Fruit fly (Drosophila melanogaster) whole organism, embryonic: ENCODE measurements around the gene CG5157.
A peak's percentile ranks its signal among the peaks of the same experiment; 100 is the strongest.

Experiments used
- ATbp ChIP-seq: fragments of 200-800 bp; sonication (Bioruptor generic); optimal IDR thresholded peaks from 2 replicates; lab custom pipeline; 2017; ENCODE audit warnings: missing biosample characterization, mild to moderate bottlenecking, missing genetic modification characterization, missing genetic modification reagents
- B-H1 ChIP-seq: fragments of 200-800 bp; sonication (Bioruptor generic); IDR thresholded peaks from 3 replicates; pipeline ENCODE4 v1.3.6; 2022; ENCODE audit warnings: missing biosample characterization, missing genetic modification characterization
- CG10267 ChIP-seq: fragments of 200-800 bp; sonication (Bioruptor generic); optimal IDR thresholded peaks from 2 replicates; lab custom pipeline; 2018; ENCODE audit warnings: missing biosample characterization, mild to moderate bottlenecking, missing genetic modification characterization, moderate library complexity
- CG10979 ChIP-seq: fragments of 200-800 bp; sonication (Bioruptor generic); optimal IDR thresholded peaks from 2 replicates; lab custom pipeline; 2018; ENCODE audit warnings: missing biosample characterization, mild to moderate bottlenecking, missing genetic modification characterization, moderate library complexity
- CG11695 ChIP-seq: fragments of 200-800 bp; sonication (Bioruptor generic); IDR thresholded peaks from 3 replicates; pipeline ENCODE4 v1.3.6; 2022; ENCODE audit warnings: missing biosample characterization, missing genetic modification characterization
- CG11696 ChIP-seq: fragments of 200-800 bp; sonication (Bioruptor generic); IDR thresholded peaks from 2 replicates; pipeline ENCODE4 v1.3.6; 2022; ENCODE audit warnings: missing biosample characterization, missing genetic modification characterization
- CG11723 ChIP-seq: fragments of 200-800 bp; sonication (Bioruptor generic); optimal IDR thresholded peaks from 2 replicates; lab custom pipeline; 2017; ENCODE audit warnings: missing biosample characterization, mild to moderate bottlenecking, missing genetic modification characterization
- CG12071 ChIP-seq: fragments of 200-800 bp; sonication (Bioruptor generic); optimal IDR thresholded peaks from 3 replicates; lab custom pipeline; 2018; ENCODE audit warnings: missing biosample characterization, mild to moderate bottlenecking, missing genetic modification characterization
- CG12155 ChIP-seq: fragments of 200-800 bp; sonication (Bioruptor generic); optimal IDR thresholded peaks from 3 replicates; lab custom pipeline; 2016; ENCODE audit warnings: missing biosample characterization, missing genetic modification characterization
- CG12659 ChIP-seq: fragments of 200-800 bp; sonication (Bioruptor generic); optimal IDR thresholded peaks from 3 replicates; lab custom pipeline; 2017; ENCODE audit warnings: mild to moderate bottlenecking, missing biosample characterization, missing genetic modification reagents, missing genetic modification characterization
- CG13424 ChIP-seq: fragments of 200-800 bp; sonication (Bioruptor generic); optimal IDR thresholded peaks from 2 replicates; lab custom pipeline; 2019; ENCODE audit warnings: missing biosample characterization, mild to moderate bottlenecking, missing genetic modification characterization, moderate library complexity
- CG14710 ChIP-seq: fragments of 200-800 bp; sonication (Bioruptor generic); optimal IDR thresholded peaks from 3 replicates; lab custom pipeline; 2019; ENCODE audit warnings: missing biosample characterization, mild to moderate bottlenecking, missing genetic modification characterization, moderate library complexity
- CG15269 ChIP-seq: fragments of 200-800 bp; sonication (Bioruptor generic); optimal IDR thresholded peaks from 2 replicates; lab custom pipeline; 2018; ENCODE audit warnings: missing biosample characterization, mild to moderate bottlenecking, missing genetic modification characterization, moderate library complexity
- CG17359 ChIP-seq: fragments of 200-800 bp; sonication (Bioruptor generic); optimal IDR thresholded peaks from 3 replicates; lab custom pipeline; 2018; ENCODE audit warnings: missing biosample characterization, mild to moderate bottlenecking, missing genetic modification characterization, moderate library complexity
- CG1792 ChIP-seq: fragments of 200-800 bp; sonication (Bioruptor generic); optimal IDR thresholded peaks from 2 replicates; lab custom pipeline; 2016; ENCODE audit warnings: missing biosample characterization, missing genetic modification characterization
- CG18619 ChIP-seq: fragments of 200-800 bp; sonication (Bioruptor generic); optimal IDR thresholded peaks from 3 replicates; lab custom pipeline; 2017; ENCODE audit warnings: missing biosample characterization, mild to moderate bottlenecking, missing genetic modification characterization
- CG33213 ChIP-seq: fragments of 200-800 bp; sonication (Bioruptor generic); optimal IDR thresholded peaks from 3 replicates; lab custom pipeline; 2016; ENCODE audit warnings: missing biosample characterization, missing genetic modification characterization
- CG33557 ChIP-seq: fragments of 200-800 bp; sonication (Bioruptor generic); optimal IDR thresholded peaks from 2 replicates; lab custom pipeline; 2019; ENCODE audit warnings: missing biosample characterization, mild to moderate bottlenecking, missing genetic modification characterization, moderate library complexity
- CG4707 ChIP-seq: fragments of 200-800 bp; sonication (Bioruptor generic); optimal IDR thresholded peaks from 2 replicates; lab custom pipeline; 2018; ENCODE audit warnings: missing biosample characterization, mild to moderate bottlenecking, missing genetic modification characterization, moderate library complexity
- CG4730 ChIP-seq: fragments of 200-800 bp; sonication (Bioruptor generic); IDR thresholded peaks from 2 replicates; pipeline ENCODE4 v1.3.6; 2022; ENCODE audit warnings: missing biosample characterization, missing genetic modification characterization
- CG4854 ChIP-seq: fragments of 200-800 bp; sonication (Bioruptor generic); optimal IDR thresholded peaks from 2 replicates; lab custom pipeline; 2016; ENCODE audit warnings: missing biosample characterization, missing genetic modification characterization, inconsistent platforms
- CG7372 ChIP-seq: fragments of 200-800 bp; sonication (Bioruptor generic); IDR thresholded peaks from 2 replicates; pipeline ENCODE4 v1.3.6; 2022; ENCODE audit warnings: missing biosample characterization, missing genetic modification characterization
- CG8765 ChIP-seq: fragments of 200-800 bp; sonication (Bioruptor generic); IDR thresholded peaks from 2 replicates; pipeline ENCODE4 v1.3.6; 2022; ENCODE audit warnings: missing biosample characterization, missing genetic modification characterization
- CG8924 ChIP-seq: fragments of 200-800 bp; optimal IDR thresholded peaks from 3 replicates; lab custom pipeline; 2019; ENCODE audit warnings: missing biosample characterization, mild to moderate bottlenecking, missing genetic modification characterization, moderate library complexity
- CG9609 ChIP-seq: fragments of 200-800 bp; sonication (Bioruptor generic); optimal IDR thresholded peaks from 3 replicates; lab custom pipeline; 2016; ENCODE audit warnings: missing biosample characterization, missing genetic modification characterization
- CG9727 ChIP-seq: fragments of 200-800 bp; sonication (Bioruptor generic); optimal IDR thresholded peaks from 3 replicates; lab custom pipeline; 2017; ENCODE audit warnings: missing biosample characterization, mild to moderate bottlenecking, missing genetic modification characterization
- Dad ChIP-seq: fragments of 200-800 bp; sonication (Bioruptor generic); optimal IDR thresholded peaks from 3 replicates; lab custom pipeline; 2016; ENCODE audit warnings: missing biosample characterization, missing genetic modification characterization
- Drgx ChIP-seq: fragments of 200-800 bp; sonication (Bioruptor generic); IDR thresholded peaks from 2 replicates; pipeline ENCODE4 v1.3.6; 2022; ENCODE audit warnings: missing biosample characterization, missing genetic modification characterization
- Hr78 ChIP-seq, 2 experiments: fragments of 200-800 bp in 1 of 2; fragments of >200 bp in 1 of 2; sonication (Bioruptor generic) in 1 of 2; optimal IDR thresholded peaks; 2 replicates each; lab custom pipeline; 2017 to 2019; ENCODE audit warnings: missing biosample characterization in 2 of 2, missing genetic modification characterization in 2 of 2, mild to moderate bottlenecking in 1 of 2, moderate library complexity in 1 of 2
- Mes4 ChIP-seq: fragments of 200-800 bp; sonication (Bioruptor generic); optimal IDR thresholded peaks from 2 replicates; lab custom pipeline; 2016; ENCODE audit warnings: missing biosample characterization, missing genetic modification characterization
- Nf-YA ChIP-seq: fragments of 200-800 bp; sonication (Bioruptor generic); IDR thresholded peaks from 2 replicates; pipeline ENCODE4 v1.3.6; 2022; ENCODE audit warnings: missing biosample characterization, missing genetic modification characterization
- NfI ChIP-seq: fragments of 200-800 bp; sonication (Bioruptor generic); optimal IDR thresholded peaks from 3 replicates; lab custom pipeline; 2018; ENCODE audit warnings: missing biosample characterization, mild to moderate bottlenecking, missing genetic modification characterization, moderate library complexity
- Taf1 ChIP-seq: fragments of 200-800 bp; sonication (Bioruptor generic); IDR thresholded peaks from 2 replicates; pipeline ENCODE4 v1.3.6; 2022; ENCODE audit warnings: missing biosample characterization, missing genetic modification characterization
- Usf ChIP-seq: fragments of 200-800 bp; sonication (Bioruptor generic); optimal IDR thresholded peaks from 2 replicates; lab custom pipeline; 2017; ENCODE audit warnings: missing genotype, missing biosample characterization, missing genetic modification characterization
- ab ChIP-seq: fragments of 200-800 bp; sonication (Bioruptor generic); optimal IDR thresholded peaks from 2 replicates; lab custom pipeline; 2016; ENCODE audit warnings: missing biosample characterization, missing genetic modification characterization
- bowl ChIP-seq: fragments of 200-800 bp; sonication (Bioruptor generic); IDR thresholded peaks from 2 replicates; pipeline ENCODE4 v1.3.6; 2022; ENCODE audit warnings: missing biosample characterization, missing genetic modification characterization
- chm ChIP-seq: fragments of 200-800 bp; sonication (Bioruptor generic); IDR thresholded peaks from 2 replicates; pipeline ENCODE4 v1.3.6; 2022; ENCODE audit warnings: missing biosample characterization, missing genetic modification characterization
- grn ChIP-seq: fragments of 200-800 bp; sonication (Bioruptor generic); optimal IDR thresholded peaks from 3 replicates; lab custom pipeline; 2017; ENCODE audit warnings: missing biosample characterization, missing genetic modification characterization
- gt ChIP-seq: fragments of 200-800 bp; sonication (Bioruptor generic); IDR thresholded peaks from 2 replicates; pipeline ENCODE4 v1.3.6; 2022; ENCODE audit warnings: missing biosample characterization, missing genetic modification characterization
- kah ChIP-seq: fragments of 200-800 bp; sonication (Bioruptor generic); optimal IDR thresholded peaks from 2 replicates; lab custom pipeline; 2018; ENCODE audit warnings: missing biosample characterization, mild to moderate bottlenecking, missing genetic modification characterization
- lab ChIP-seq: fragments of 200-800 bp; sonication (Bioruptor generic); optimal IDR thresholded peaks from 3 replicates; lab custom pipeline; 2017; ENCODE audit warnings: missing biosample characterization, missing genetic modification characterization, mild to moderate bottlenecking, moderate library complexity, missing genetic modification reagents
- lov ChIP-seq, 2 experiments: fragments of 200-800 bp in 1 of 2; fragments of >200 bp in 1 of 2; sonication (Bioruptor generic) in 1 of 2; IDR thresholded peaks in 1 of 2; optimal IDR thresholded peaks in 1 of 2; 2 replicates in 1 of 2; 3 replicates in 1 of 2; pipeline versions ENCODE4 v1.3.6 to Lab custom; 2017 to 2022; ENCODE audit warnings: missing biosample characterization in 1 of 2, missing genetic modification characterization in 1 of 2
- mld ChIP-seq: fragments of 200-800 bp; sonication (Bioruptor generic); IDR thresholded peaks from 3 replicates; pipeline ENCODE4 v1.3.6; 2022; ENCODE audit warnings: missing biosample characterization, missing genetic modification characterization; ENCODE audit not compliant: partially characterized antibody
- nau ChIP-seq: fragments of 200-800 bp; sonication (Bioruptor generic); optimal IDR thresholded peaks from 3 replicates; lab custom pipeline; 2017; ENCODE audit warnings: missing biosample characterization, mild to moderate bottlenecking, missing genetic modification characterization, missing genetic modification reagents
- nerfin-2 ChIP-seq: fragments of 200-800 bp; sonication (Bioruptor generic); IDR thresholded peaks from 2 replicates; pipeline ENCODE4 v1.3.6; 2022; ENCODE audit warnings: missing biosample characterization, missing genetic modification characterization; ENCODE audit not compliant: partially characterized antibody
- sug ChIP-seq: fragments of 200-800 bp; optimal IDR thresholded peaks from 2 replicates; lab custom pipeline; 2019; ENCODE audit warnings: missing biosample characterization, mild to moderate bottlenecking, missing genetic modification characterization, moderate library complexity
- tap ChIP-seq: fragments of 200-800 bp; optimal IDR thresholded peaks from 3 replicates; lab custom pipeline; 2019; ENCODE audit warnings: missing biosample characterization, mild to moderate bottlenecking, missing genetic modification characterization, moderate library complexity
- tin ChIP-seq: fragments of 200-800 bp; sonication (Bioruptor generic); optimal IDR thresholded peaks from 3 replicates; lab custom pipeline; 2016; ENCODE audit warnings: missing biosample characterization, missing genetic modification characterization

The CG5157 gene

DNA sequence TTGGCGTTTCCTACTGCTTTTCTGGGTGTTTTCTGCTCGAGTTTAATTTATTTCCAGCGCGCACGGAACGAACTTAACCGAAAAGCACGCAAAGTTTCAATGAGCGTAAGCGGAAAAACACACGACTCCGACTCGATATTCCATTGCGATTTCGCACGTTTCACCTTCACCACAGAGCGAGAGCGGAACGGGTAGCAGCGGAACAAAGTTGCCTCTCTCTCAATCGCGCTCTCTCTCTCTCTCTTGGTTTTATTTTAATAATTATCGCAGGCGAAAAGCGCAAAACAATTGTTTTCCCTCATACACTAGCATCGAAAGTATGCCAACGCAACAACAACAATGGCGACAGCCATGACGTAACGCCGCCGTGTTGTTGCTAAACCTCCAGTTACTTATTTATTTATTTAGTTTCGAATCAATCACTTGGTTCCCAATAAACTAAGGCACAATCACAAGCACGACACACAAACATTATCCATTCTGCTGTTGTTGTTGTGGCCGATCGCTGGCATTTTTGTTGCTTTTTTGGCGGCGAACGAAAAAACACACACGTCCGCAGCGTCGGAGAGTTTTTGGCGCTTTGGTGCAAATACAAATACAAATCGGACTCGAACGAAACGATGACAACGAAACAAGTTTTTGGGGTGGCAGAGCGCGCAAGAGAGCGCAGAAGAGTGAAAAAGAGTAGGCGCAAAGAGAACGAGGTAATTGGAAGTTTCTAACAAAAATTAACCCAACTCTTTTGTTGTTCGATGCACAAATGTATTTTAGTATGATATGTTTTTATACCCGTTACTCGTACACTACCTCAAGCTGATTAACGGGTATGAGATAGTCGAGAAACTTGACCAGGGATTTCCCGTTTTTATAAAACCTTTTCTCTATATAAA, 26.7 kb upstream of the CG5157 start, which contains the start of gene CG5151 (continued):
- TF ChIP-seq CG1792 (GFP tag; lab: Kevin White, UChicago) (no peak), CG11695 (GFP tag; lab: Robert Waterston, UW) (no peak), CG13424 (no peak), ab (no peak), ATbp (no peak), Dad (GFP tag; lab: Kevin White, UChicago) (no peak), CG4854 (GFP tag; lab: Kevin White, UChicago) (no peak), sug (tag; lab: Kevin White, UChicago) (peak; percentile 19), CG33213 (GFP tag; lab: Kevin White, UChicago) (no peak), CG8765 (GFP tag; lab: Robert Waterston, UW) (no peak), CG12155 (GFP tag; lab: Kevin White, UChicago) (no peak), Taf1 (no peak), gt (GFP tag; lab: Robert Waterston, UW) (no peak), B-H1 (GFP tag; lab: Robert Waterston, UW) (no peak), CG12659 (GFP tag; lab: Kevin White, UChicago) (peak; percentile 36), lov (optimal IDR thresholded peaks at IDR 0.05; lab: Kevin White, UChicago) (no peak), lov (GFP tag; IDR thresholded peaks at IDR 0.05; lab: Robert Waterston, UW) (no peak), chm (GFP tag; lab: Robert Waterston, UW) (peak; percentile 83; the same call in 1 of the 2 replicates), CG4707 (GFP tag; lab: Kevin White, UChicago) (peak; percentile 45), NfI (GFP tag; lab: Kevin White, UChicago) (no peak), CG9609 (GFP tag; lab: Kevin White, UChicago) (no peak), CG17359 (tag; lab: Kevin White, UChicago) (no peak), CG9727 (GFP tag; lab: Kevin White, UChicago) (no peak), CG4730 (no peak), CG33557 (GFP tag; lab: Kevin White, UChicago) (no peak), lab (GFP tag; lab: Kevin White, UChicago) (peak; percentile 33), CG10267 (tag; lab: Kevin White, UChicago) (no peak), tap (no peak), kah (GFP tag; lab: Kevin White, UChicago) (no peak), CG7372 (GFP tag; lab: Robert Waterston, UW) (no peak), CG14710 (tag; lab: Kevin White, UChicago) (no peak), grn (GFP tag; lab: Kevin White, UChicago) (no peak), tin (no peak), CG12071 (peak; percentile 30), Usf (no peak), CG10979 (tag; lab: Kevin White, UChicago) (no peak), CG15269 (tag; lab: Kevin White, UChicago) (no peak), CG11723 (no peak), nau (GFP tag; lab: Kevin White, UChicago) (peak; percentile 36), bowl (GFP tag; lab: Robert Waterston, UW) (no peak), nerfin-2 (peak; percentile 85), CG11696 (GFP tag; lab: Robert Waterston, UW) (no peak), CG18619 (GFP tag; lab: Kevin White, UChicago) (no peak), mld (peak; percentile 84; the same call in 2 of the 3 replicates), Nf-YA (GFP tag; lab: Robert Waterston, UW) (no peak), CG8924 (tag; lab: Kevin White, UChicago) (peak; percentile 40), Drgx (no peak), Mes4 (no peak), Hr78 (GFP tag; optimal IDR thresholded peaks at IDR 0.05; lab: Kevin White, UChicago) (no peak)
